Worm (Caenorhabditis elegans) whole organism, young adult: ENCODE results near the gene lhpp-1.

ENCODE experiments used
- B0035.1 ChIP-seq: sonication (generic microtip); optimal IDR thresholded peaks from 2 replicates; lab custom pipeline; 2016; ENCODE audit warnings: missing genetic modification characterization, mild to moderate bottlenecking, missing compliant biosample characterization, missing genotype, missing genetic modification reagents
- Y79H2A.3 ChIP-seq: fragments of 200-800 bp; sonication (Bioruptor generic); conservative IDR thresholded peaks from 2 replicates; pipeline ENCODE4 v1.3.6; 2022; ENCODE audit warnings: missing genetic modification reagents, missing genetic modification characterization, missing compliant biosample characterization
- ama-1 ChIP-seq, 3 experiments: fragments of 150-350 bp in 1 of 3; sonication (generic microtip) in 2 of 3; optimal IDR thresholded peaks; 2 replicates each; lab custom pipeline; 2014 to 2018; ENCODE audit warnings: missing biosample characterization in 2 of 3, missing genetic modification characterization in 2 of 3, missing genetic modification reagents in 2 of 3
- atf-7 ChIP-seq: sonication (generic microtip); optimal IDR thresholded peaks from 2 replicates; lab custom pipeline; 2017; ENCODE audit warnings: mild to moderate bottlenecking, missing genetic modification characterization, missing compliant biosample characterization
- ceh-79 ChIP-seq: sonication (generic microtip); optimal IDR thresholded peaks from 2 replicates; lab custom pipeline; 2017; ENCODE audit warnings: mild to moderate bottlenecking, missing genetic modification characterization, missing compliant biosample characterization
- hmg-1.2 ChIP-seq: fragments of 200-800 bp; sonication (Bioruptor generic); IDR thresholded peaks from 2 replicates; pipeline ENCODE4 v1.3.6; 2022; ENCODE audit warnings: missing genetic modification reagents, missing genetic modification characterization, missing compliant biosample characterization

ce11 chrV:12161157-12161556 lies 49.6 kb upstream of the lhpp-1 start:
- TF ChIP-seq ceh-79 (no peak), B0035.1 (tag; lab: Kevin White, UChicago) (no peak), hmg-1.2 (GFP tag; lab: Robert Waterston, UW) (no peak), ama-1 (optimal IDR thresholded peaks at IDR 0.05; lab: Kevin White, UChicago) (no peak), ama-1 (GFP tag; optimal IDR thresholded peaks at IDR 0.05; lab: Kevin White, UChicago) (no peak), Y79H2A.3 (GFP tag; lab: Robert Waterston, UW) (no peak), atf-7 (no peak)
